Worm (Caenorhabditis elegans) whole organism, early embryonic: ENCODE results near the gene pap-1.

Source experiments
- B0310.2 ChIP-seq: sonication (generic microtip); optimal IDR thresholded peaks from 2 replicates; lab custom pipeline; 2016; ENCODE audit warnings: mild to moderate bottlenecking, missing genetic modification characterization, missing compliant biosample characterization
- F13C5.2 ChIP-seq: sonication (generic microtip); optimal IDR thresholded peaks from 2 replicates; lab custom pipeline; 2017; ENCODE audit warnings: mild to moderate bottlenecking, missing genetic modification characterization, inconsistent platforms, missing compliant biosample characterization
- aly-1 ChIP-seq: sonication (generic microtip); optimal IDR thresholded peaks from 2 replicates; lab custom pipeline; 2016; ENCODE audit warnings: missing genetic modification characterization, missing compliant biosample characterization
- ama-1 ChIP-seq: fragments of 150-350 bp; optimal IDR thresholded peaks from 2 replicates; lab custom pipeline; 2014
- ceh-13 ChIP-seq: fragments of 200-800 bp; sonication (Bioruptor generic); optimal IDR thresholded peaks from 2 replicates; lab custom pipeline; 2018; ENCODE audit warnings: mild to moderate bottlenecking, missing genetic modification characterization, missing compliant biosample characterization
- ceh-36 ChIP-seq: sonication (generic microtip); optimal IDR thresholded peaks from 2 replicates; lab custom pipeline; 2016; ENCODE audit warnings: missing genetic modification characterization, inconsistent platforms, missing compliant biosample characterization
- ets-7 ChIP-seq: sonication (generic microtip); optimal IDR thresholded peaks from 2 replicates; lab custom pipeline; 2016; ENCODE audit warnings: missing genotype, missing genetic modification characterization, missing compliant biosample characterization
- flt-1 ChIP-seq: fragments of 200-800 bp; sonication (Bioruptor generic); IDR thresholded peaks from 2 replicates; pipeline ENCODE4 v1.3.6; 2022; ENCODE audit warnings: missing genetic modification characterization, missing compliant biosample characterization
- hmbx-1 ChIP-seq: sonication (generic microtip); optimal IDR thresholded peaks from 2 replicates; lab custom pipeline; 2016; ENCODE audit warnings: mild to moderate bottlenecking, missing genetic modification characterization, missing compliant biosample characterization
- hmg-4 ChIP-seq: fragments of 200-800 bp; sonication (Bioruptor generic); optimal IDR thresholded peaks from 2 replicates; lab custom pipeline; 2018; ENCODE audit warnings: mild to moderate bottlenecking, missing genetic modification characterization, missing compliant biosample characterization
- hnd-1 ChIP-seq: sonication (generic microtip); optimal IDR thresholded peaks from 2 replicates; lab custom pipeline; 2016; ENCODE audit warnings: missing genetic modification characterization, missing compliant biosample characterization
- pes-1 ChIP-seq: fragments of 200-800 bp; sonication (Bioruptor generic); IDR thresholded peaks from 2 replicates; pipeline ENCODE4 v1.3.6; 2022; ENCODE audit warnings: missing genetic modification reagents, missing genetic modification characterization, missing compliant biosample characterization
- scrt-1 ChIP-seq: fragments of 200-800 bp; sonication (Bioruptor generic); IDR thresholded peaks from 2 replicates; pipeline ENCODE4 v1.3.6; 2022; ENCODE audit warnings: missing genetic modification characterization, missing compliant biosample characterization
- sea-1 ChIP-seq: fragments of 200-800 bp; sonication (Bioruptor generic); conservative IDR thresholded peaks from 2 replicates; pipeline ENCODE4 v1.3.6; 2022; ENCODE audit warnings: missing genetic modification characterization, missing compliant biosample characterization
- tbx-11 ChIP-seq: fragments of 200-800 bp; sonication (Bioruptor generic); IDR thresholded peaks from 2 replicates; pipeline ENCODE4 v1.3.6; 2022; ENCODE audit warnings: missing genetic modification characterization, missing compliant biosample characterization
- tbx-37 ChIP-seq: fragments of 200-800 bp; sonication (Bioruptor generic); conservative IDR thresholded peaks from 2 replicates; pipeline ENCODE4 v1.3.6; 2022; ENCODE audit warnings: missing genetic modification reagents, missing genetic modification characterization, missing compliant biosample characterization
- tra-4 ChIP-seq: sonication (generic microtip); optimal IDR thresholded peaks from 2 replicates; lab custom pipeline; 2017; ENCODE audit warnings: missing genetic modification characterization, missing compliant biosample characterization

Gene pap-1

DNA sequence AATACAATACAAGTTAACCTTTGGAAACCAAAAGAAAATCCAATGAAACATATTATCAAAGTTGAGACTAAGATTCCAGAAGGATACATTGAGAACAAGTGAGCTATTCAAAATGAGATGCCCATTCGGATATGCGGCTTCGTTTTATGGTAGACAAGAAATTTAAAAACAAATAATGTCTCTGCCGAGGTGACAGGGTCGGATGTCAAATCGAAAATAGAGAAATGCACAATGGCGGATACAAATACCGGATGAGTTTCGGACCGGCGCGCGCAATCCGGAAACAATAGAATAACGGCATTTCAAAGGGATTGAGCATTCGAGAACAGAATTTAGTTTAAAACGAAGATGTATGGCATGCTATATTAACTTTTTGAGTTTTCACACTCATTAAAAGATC is 21.5 kb downstream of the pap-1 start, which contains the start of gene F22E12.3:
F22E12.3 (minus strand) TSS at position 101 of the 400 bp plus-strand sequence.
- TF ChIP-seq sea-1 (GFP tag; lab: Robert Waterston, UW) = no peak
- no peak for TF ChIP-seq ceh-36 (tag; lab: Kevin White, UChicago)
- TF ChIP-seq ets-7 = no peak
- no peak for TF ChIP-seq aly-1

DNA sequence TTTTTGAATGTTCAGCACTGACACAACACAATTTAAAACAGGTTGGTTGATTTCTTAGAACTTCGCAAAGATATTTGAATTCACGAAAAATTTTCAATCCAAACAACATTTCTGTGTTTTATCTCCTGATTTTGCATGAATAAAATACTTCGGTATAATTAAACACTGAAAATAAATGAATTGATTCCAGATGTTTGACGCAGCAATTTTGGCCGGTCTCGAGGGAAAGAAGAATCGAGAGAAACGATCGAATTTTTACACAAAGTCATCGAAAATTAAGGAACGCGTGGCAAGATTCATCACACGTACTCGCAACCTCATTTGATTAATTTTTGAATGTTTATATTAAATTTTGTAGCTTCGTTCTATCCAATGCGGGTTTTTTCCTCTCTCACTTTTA is 22.4 kb downstream of the pap-1 start:
- TF ChIP-seq hmg-4 (GFP tag; lab: Kevin White, UChicago) = no peak
- no peak for TF ChIP-seq aly-1
- no peak for TF ChIP-seq hmbx-1 (tag; lab: Kevin White, UChicago)

DNA sequence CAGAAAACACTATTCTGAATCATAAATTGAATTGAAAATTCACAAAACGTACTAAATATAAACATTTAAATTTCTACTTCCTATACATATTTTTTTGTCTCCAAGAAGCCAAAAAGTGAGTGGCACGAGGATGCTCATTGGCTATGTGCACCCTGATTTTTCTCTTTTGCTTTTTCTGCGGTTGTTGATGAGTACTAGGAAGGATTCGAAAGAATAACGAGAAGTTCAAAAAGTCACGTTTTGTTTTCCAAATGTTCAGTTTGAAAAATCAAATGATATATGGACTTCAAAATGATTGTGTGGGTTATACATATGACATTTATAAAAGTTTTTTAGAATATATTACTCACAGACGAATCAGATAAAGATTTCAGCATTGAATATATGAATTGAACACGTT is 23.0 kb downstream of the pap-1 start:
- TF ChIP-seq sea-1 (GFP tag; lab: Robert Waterston, UW) = no peak

DNA sequence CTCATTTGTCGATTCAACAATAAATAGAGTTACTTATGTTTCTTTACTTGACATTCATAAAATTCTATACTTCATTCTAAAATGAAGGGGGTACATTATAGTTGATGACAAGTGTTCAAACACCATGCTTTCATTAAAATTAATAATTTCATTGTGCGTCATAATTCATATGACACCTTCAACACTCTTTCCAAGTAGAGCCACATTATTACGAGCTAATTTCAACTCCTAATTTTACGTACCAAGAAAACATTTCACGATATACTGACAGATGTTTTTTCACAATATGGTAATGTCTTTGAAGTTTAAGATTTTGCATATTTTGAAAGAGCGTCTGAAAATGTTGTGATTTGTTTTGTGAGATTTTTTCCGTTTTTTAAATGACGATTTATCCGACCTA is 23.7 kb downstream of the pap-1 start:
- TF ChIP-seq aly-1 = no peak
- TF ChIP-seq hmbx-1 (tag; lab: Kevin White, UChicago) = no peak
- TF ChIP-seq F13C5.2 = no peak
- TF ChIP-seq ets-7 = no peak
- no peak for TF ChIP-seq ceh-36 (tag; lab: Kevin White, UChicago)
- no peak for TF ChIP-seq tra-4 (tag; lab: Kevin White, UChicago)
- TF ChIP-seq pes-1 = no peak
- TF ChIP-seq ceh-13 (GFP tag; lab: Kevin White, UChicago) = no peak
- no peak for TF ChIP-seq B0310.2 (tag; lab: Kevin White, UChicago)
- no peak for TF ChIP-seq ama-1
- TF ChIP-seq flt-1 (GFP tag; lab: Robert Waterston, UW) = no peak
- no peak for TF ChIP-seq hmg-4 (GFP tag; lab: Kevin White, UChicago)
- TF ChIP-seq scrt-1 (GFP tag; lab: Robert Waterston, UW) = no peak
- no peak for TF ChIP-seq tbx-37 (GFP tag; lab: Robert Waterston, UW)
- no peak for TF ChIP-seq hnd-1 (tag; lab: Kevin White, UChicago)
- TF ChIP-seq tbx-11 (GFP tag; lab: Robert Waterston, UW) = no peak
- TF ChIP-seq sea-1 (GFP tag; lab: Robert Waterston, UW) = no peak

DNA sequence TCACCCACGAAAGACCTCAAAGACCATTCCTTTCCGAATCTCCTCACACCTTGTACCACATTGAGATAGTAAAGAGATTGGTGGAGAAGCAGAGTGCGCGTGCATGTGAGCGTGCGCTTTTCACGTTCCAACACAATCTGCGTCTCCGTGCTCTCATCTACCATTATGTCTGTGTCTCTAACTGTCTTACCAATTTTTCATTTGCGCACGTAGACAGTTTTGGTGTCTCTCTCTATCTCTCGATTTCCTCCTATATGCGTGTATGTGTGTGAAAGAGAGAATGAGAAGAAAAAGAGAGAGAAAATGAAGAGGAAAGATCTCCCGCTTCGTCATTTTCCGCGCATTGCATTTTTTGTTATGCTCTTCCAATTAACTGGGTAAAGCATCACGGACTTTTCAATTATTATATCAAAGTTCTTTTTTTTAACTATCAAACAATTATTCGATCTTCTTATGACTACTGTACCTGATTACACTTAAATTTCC is 24.9 kb downstream of the pap-1 start:
- TF ChIP-seq hmg-4 (GFP tag; lab: Kevin White, UChicago) = peak; percentile 55
- TF ChIP-seq F13C5.2 = peak; percentile 14
- TF ChIP-seq sea-1 (GFP tag; lab: Robert Waterston, UW) = no peak

DNA sequence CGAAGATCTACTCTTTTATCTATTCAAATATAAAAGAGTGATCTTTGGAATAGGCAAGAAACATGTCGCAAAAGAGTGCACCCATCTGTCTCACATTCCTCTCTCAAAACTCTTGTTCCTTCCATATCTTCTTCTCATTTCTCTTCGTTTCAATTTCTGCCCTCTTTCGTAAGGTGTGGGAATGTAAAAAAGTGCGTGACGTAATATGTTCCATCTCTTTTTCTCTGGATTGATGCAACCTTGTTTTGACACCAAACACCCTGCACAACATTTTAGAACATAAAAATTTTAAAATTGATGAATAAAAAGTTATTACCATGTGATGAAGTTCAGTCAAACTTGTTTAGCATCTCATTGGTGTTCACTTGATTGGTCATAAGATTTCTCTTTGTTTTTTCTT is 25.3 kb downstream of the pap-1 start:
- TF ChIP-seq scrt-1 (GFP tag; lab: Robert Waterston, UW) (no peak), ceh-13 (GFP tag; lab: Kevin White, UChicago) (no peak), hnd-1 (tag; lab: Kevin White, UChicago) (no peak), tbx-11 (GFP tag; lab: Robert Waterston, UW) (no peak), pes-1 (no peak)

DNA sequence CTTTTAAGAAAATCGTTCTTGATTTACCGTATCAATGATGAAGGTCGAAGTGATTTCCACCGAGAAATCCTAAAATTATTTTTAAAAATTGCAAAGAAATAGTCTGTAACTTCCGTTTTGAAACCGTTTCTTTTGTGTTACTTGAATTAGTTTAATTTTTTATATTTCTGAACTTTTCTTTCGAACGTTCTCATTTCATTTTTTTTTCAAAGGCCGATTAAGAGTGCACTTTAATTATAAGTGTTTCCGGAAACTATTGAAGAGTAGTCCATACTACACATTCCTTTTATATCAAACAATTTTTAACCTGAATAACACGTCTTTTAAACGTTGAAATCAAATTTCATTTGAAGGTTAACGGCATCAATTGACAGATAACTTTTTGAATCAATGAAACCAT is 25.9 kb downstream of the pap-1 start:
- TF ChIP-seq ceh-13 (GFP tag; lab: Kevin White, UChicago) = no peak
- TF ChIP-seq ama-1 = no peak
- TF ChIP-seq hmbx-1 (tag; lab: Kevin White, UChicago) = no peak
- TF ChIP-seq hmg-4 (GFP tag; lab: Kevin White, UChicago) = no peak
- no peak for TF ChIP-seq aly-1
- TF ChIP-seq tbx-37 (GFP tag; lab: Robert Waterston, UW) = no peak
- TF ChIP-seq ceh-36 (tag; lab: Kevin White, UChicago) = no peak
- no peak for TF ChIP-seq ets-7
- no peak for TF ChIP-seq pes-1
- no peak for TF ChIP-seq F13C5.2
- no peak for TF ChIP-seq flt-1 (GFP tag; lab: Robert Waterston, UW)
- TF ChIP-seq sea-1 (GFP tag; lab: Robert Waterston, UW) = no peak
- TF ChIP-seq tbx-11 (GFP tag; lab: Robert Waterston, UW) = no peak
- no peak for TF ChIP-seq scrt-1 (GFP tag; lab: Robert Waterston, UW)
- no peak for TF ChIP-seq B0310.2 (tag; lab: Kevin White, UChicago)
- no peak for TF ChIP-seq hnd-1 (tag; lab: Kevin White, UChicago)
- no peak for TF ChIP-seq tra-4 (tag; lab: Kevin White, UChicago)

DNA sequence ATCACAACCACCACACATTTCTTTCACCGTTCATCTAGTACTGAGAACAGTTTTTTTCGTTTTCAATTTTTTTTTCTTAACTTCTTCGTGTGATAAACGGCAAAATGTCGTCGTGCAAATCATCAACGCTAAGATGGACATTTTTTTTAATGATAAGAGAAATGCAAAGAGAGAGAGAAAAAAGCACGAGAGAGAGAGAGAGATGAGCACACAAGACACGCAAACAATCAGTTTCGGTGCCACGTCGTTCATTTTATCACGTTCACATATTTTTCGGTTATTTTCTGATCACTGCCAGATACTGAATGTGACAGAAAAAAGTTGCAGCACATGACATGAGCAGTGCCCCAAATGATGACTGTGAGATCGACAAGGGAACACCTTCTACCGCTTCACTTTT is 26.4 kb downstream of the pap-1 start, which contains the start of gene egl-9:
egl-9 (plus strand) TSS at position 328 of the 400 bp plus-strand sequence.
- TF ChIP-seq aly-1 (no peak), ets-7 (no peak), sea-1 (GFP tag; lab: Robert Waterston, UW) (no peak), tra-4 (tag; lab: Kevin White, UChicago) (no peak), scrt-1 (GFP tag; lab: Robert Waterston, UW) (no peak), ceh-36 (tag; lab: Kevin White, UChicago) (no peak), F13C5.2 (no peak), tbx-37 (GFP tag; lab: Robert Waterston, UW) (no peak), flt-1 (GFP tag; lab: Robert Waterston, UW) (no peak), hmg-4 (GFP tag; lab: Kevin White, UChicago) (no peak)

DNA sequence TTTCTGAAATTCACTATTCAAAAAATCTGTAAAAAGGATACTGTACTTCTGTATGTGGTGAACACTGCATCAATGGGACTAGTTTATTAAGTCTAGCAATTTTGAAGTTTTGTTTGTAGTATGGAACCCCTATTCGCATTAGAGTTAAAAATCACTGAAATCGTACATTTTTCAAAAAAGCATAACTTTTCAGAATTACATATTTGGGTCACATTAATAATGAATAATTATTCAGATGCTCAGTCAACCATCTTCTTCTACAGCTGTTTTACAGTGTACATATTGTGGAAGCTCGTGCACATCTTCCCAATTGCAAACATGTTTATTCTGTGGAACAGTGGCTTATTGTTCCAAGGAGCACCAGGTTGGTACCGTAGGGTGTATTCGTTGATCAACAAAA is 26.9 kb downstream of the pap-1 start:
- TF ChIP-seq ets-7 (no peak), F13C5.2 (no peak), ceh-13 (GFP tag; lab: Kevin White, UChicago) (no peak), hnd-1 (tag; lab: Kevin White, UChicago) (no peak), ama-1 (no peak), sea-1 (GFP tag; lab: Robert Waterston, UW) (no peak), ceh-36 (tag; lab: Kevin White, UChicago) (no peak), aly-1 (no peak), scrt-1 (GFP tag; lab: Robert Waterston, UW) (no peak)
